Fruit fly (Drosophila melanogaster): ENCODE measurements around the gene PolE1.

The PolE1 gene

dm6 chr3R:23326292-23326691 lies 21.6 kb upstream of the PolE1 start (continued):
- TF ChIP-seq CG11695 (GFP tag; IDR thresholded peaks at IDR 0.05) = peak; percentile 70
- peak; percentile 66; the same call in 2 of the 3 replicates for TF ChIP-seq jigr1 (GFP tag; IDR thresholded peaks at IDR 0.05)
- TF ChIP-seq Antp (GFP tag; optimal IDR thresholded peaks at IDR 0.05) = peak; percentile 85
- TF ChIP-seq Poxn (GFP tag; IDR thresholded peaks at IDR 0.05) = 0 out of 2 replicates have a peak, but pooled peaks have one; percentile 25
- peak; percentile 84 for TF ChIP-seq CG15696 (tag; optimal IDR thresholded peaks at IDR 0.05)
- peak; percentile 90 for TF ChIP-seq unpg (GFP tag; optimal IDR thresholded peaks at IDR 0.05)
- TF ChIP-seq tgo (GFP tag; IDR thresholded peaks at IDR 0.05) = peak; percentile 77
- TF ChIP-seq PHDP (tag; optimal IDR thresholded peaks at IDR 0.05) = peak; percentile 83
- TF ChIP-seq Bteb2 (GFP tag; optimal IDR thresholded peaks at IDR 0.05) = peak; percentile 70
- peak; percentile 72 for TF ChIP-seq NK7.1 (GFP tag; optimal IDR thresholded peaks at IDR 0.05)
- peak; percentile 82 for TF ChIP-seq tap (tag; optimal IDR thresholded peaks at IDR 0.05)
- TF ChIP-seq CG14441 (GFP tag; IDR thresholded peaks at IDR 0.05) = peak; percentile 70
- peak; percentile 83 for TF ChIP-seq CG33213 (GFP tag; optimal IDR thresholded peaks at IDR 0.05)
- TF ChIP-seq CG9609 (GFP tag; optimal IDR thresholded peaks at IDR 0.05) = peak; percentile 80
- no peak for TF ChIP-seq bowl (GFP tag; IDR thresholded peaks at IDR 0.05)
- TF ChIP-seq gcm2 (GFP tag; optimal IDR thresholded peaks at IDR 0.05) = peak; percentile 81
- peak; percentile 3 for TF ChIP-seq TFAM (GFP tag; optimal IDR thresholded peaks at IDR 0.05)
- no peak for TF ChIP-seq CG15073 (GFP tag; optimal IDR thresholded peaks at IDR 0.05)
- TF ChIP-seq NC2α (GFP tag; optimal IDR thresholded peaks at IDR 0.05) = peak; percentile 81
- TF ChIP-seq ase (GFP tag; IDR thresholded peaks at IDR 0.05) = peak; percentile 63; the same call in 2 of the 3 replicates
- TF ChIP-seq Atf3 (GFP tag; optimal IDR thresholded peaks at IDR 0.05) = peak; percentile 72
- peak; percentile 83 for TF ChIP-seq CG7556 (GFP tag; optimal IDR thresholded peaks at IDR 0.05)
- peak; percentile 45 for TF ChIP-seq CG4282 (GFP tag; optimal IDR thresholded peaks at IDR 0.05)
- TF ChIP-seq CG33557 (GFP tag; optimal IDR thresholded peaks at IDR 0.05) = peak; percentile 81
- peak; percentile 48 for TF ChIP-seq CG7745 (tag; optimal IDR thresholded peaks at IDR 0.05)
- TF ChIP-seq Hr51 (GFP tag; optimal IDR thresholded peaks at IDR 0.05) = peak; percentile 65 to 70
- TF ChIP-seq ERR (GFP tag; optimal IDR thresholded peaks at IDR 0.05) = peak; percentile 54
- peak in 1 of 2 experiments; percentile 70 for TF ChIP-seq Eip74EF (GFP tag; optimal IDR thresholded peaks at IDR 0.05)
- TF ChIP-seq Fer2 (tag; optimal IDR thresholded peaks at IDR 0.05) = peak; percentile 23
- TF ChIP-seq mld (GFP tag; IDR thresholded peaks at IDR 0.05; ENCODE audit: partially characterized antibody) = no peak
- TF ChIP-seq gcm (GFP tag; optimal IDR thresholded peaks at IDR 0.05) = peak; percentile 82
- TF ChIP-seq Dek (tag; optimal IDR thresholded peaks at IDR 0.05) = peak; percentile 69
- peak; percentile 35 for TF ChIP-seq CTCF (GFP tag; optimal IDR thresholded peaks at IDR 0.05)
- peak; percentile 26 for TF ChIP-seq Vsx1 (GFP tag; optimal IDR thresholded peaks at IDR 0.05)
- TF ChIP-seq corto (GFP tag; optimal IDR thresholded peaks at IDR 0.05) = no peak
- peak; percentile 5 for TF ChIP-seq CG9797 (GFP tag; optimal IDR thresholded peaks at IDR 0.05)
- peak; percentile 35; the same call in 1 of the 3 replicates for TF ChIP-seq CG2199 (GFP tag; IDR thresholded peaks at IDR 0.05)
- TF ChIP-seq H2.0 (GFP tag; IDR thresholded peaks at IDR 0.05) = peak; percentile 80
- TF ChIP-seq Deaf1 (tag; optimal IDR thresholded peaks at IDR 0.05) = peak; percentile 68
- peak; percentile 75 for TF ChIP-seq nerfin-1 (tag; optimal IDR thresholded peaks at IDR 0.05)
- peak; percentile 53 for TF ChIP-seq CG17186 (GFP tag; optimal IDR thresholded peaks at IDR 0.05)
- peak; percentile 80 for TF ChIP-seq crc (GFP tag; optimal IDR thresholded peaks at IDR 0.05)
- peak; percentile 84 to 86 for TF ChIP-seq Pdp1 (GFP tag; optimal IDR thresholded peaks at IDR 0.05)
- peak; percentile 86 for TF ChIP-seq Optix (GFP tag; IDR thresholded peaks at IDR 0.05)
- TF ChIP-seq CG13424 (tag; optimal IDR thresholded peaks at IDR 0.05) = peak; percentile 79
- peak; percentile 73 for TF ChIP-seq pho (GFP tag; optimal IDR thresholded peaks at IDR 0.05)
- peak; percentile 39; the same call in 1 of the 2 replicates for TF ChIP-seq GATAe (GFP tag; conservative IDR thresholded peaks at IDR 0.05)
- peak; percentile 77 for TF ChIP-seq CG17328 (GFP tag; IDR thresholded peaks at IDR 0.05)
- peak; percentile 74 for TF ChIP-seq rib (GFP tag; IDR thresholded peaks at IDR 0.05)
- TF ChIP-seq CG2129 (GFP tag; IDR thresholded peaks at IDR 0.05; ENCODE audit: partially characterized antibody) = no peak
- peak; percentile 93 for TF ChIP-seq NC2β (GFP tag; optimal IDR thresholded peaks at IDR 0.05)
